Fruit fly (Drosophila melanogaster) whole organism, pupa: ENCODE results near the gene f-cup.
A peak's percentile ranks its signal among the peaks of the same experiment; 100 is the strongest.

Experiments used
- CG10348 ChIP-seq: fragments of 200-800 bp; sonication (Bioruptor generic); IDR thresholded peaks from 2 replicates; pipeline ENCODE4 v1.3.6; 2022; ENCODE audit warnings: missing biosample characterization, missing genetic modification characterization
- CG12605 ChIP-seq: fragments of 200-800 bp; sonication (Bioruptor generic); IDR thresholded peaks from 2 replicates; pipeline ENCODE4 v1.3.6; 2022; ENCODE audit warnings: missing biosample characterization, missing genetic modification characterization
- CG13204 ChIP-seq: fragments of 200-800 bp; sonication (Bioruptor generic); optimal IDR thresholded peaks from 2 replicates; lab custom pipeline; 2018; ENCODE audit warnings: missing biosample characterization, mild to moderate bottlenecking, missing genetic modification characterization, moderate library complexity
- CG14655 ChIP-seq: fragments of 200-800 bp; sonication (Bioruptor generic); optimal IDR thresholded peaks from 3 replicates; lab custom pipeline; 2017; ENCODE audit warnings: mild to moderate bottlenecking, missing biosample characterization, missing genetic modification reagents, missing genetic modification characterization
- CG15710 ChIP-seq: fragments of 200-800 bp; sonication (Bioruptor generic); optimal IDR thresholded peaks from 2 replicates; lab custom pipeline; 2018; ENCODE audit warnings: missing biosample characterization, mild to moderate bottlenecking, missing genetic modification characterization, moderate library complexity
- CG17806 ChIP-seq: fragments of 200-800 bp; sonication (Bioruptor generic); optimal IDR thresholded peaks from 2 replicates; lab custom pipeline; 2018; ENCODE audit warnings: missing biosample characterization, mild to moderate bottlenecking, missing genetic modification characterization, moderate library complexity
- CG32121 ChIP-seq: fragments of 200-800 bp; sonication (Bioruptor generic); IDR thresholded peaks from 2 replicates; pipeline ENCODE4 v1.3.6; 2022; ENCODE audit warnings: missing biosample characterization, missing genetic modification characterization
- CG34367 ChIP-seq: fragments of 200-800 bp; sonication (Bioruptor generic); optimal IDR thresholded peaks from 2 replicates; lab custom pipeline; 2018; ENCODE audit warnings: missing biosample characterization, mild to moderate bottlenecking, missing genetic modification characterization
- CG4496 ChIP-seq: fragments of 200-800 bp; sonication (Bioruptor generic); IDR thresholded peaks from 3 replicates; pipeline ENCODE4 v1.3.6; 2022; ENCODE audit warnings: missing biosample characterization, missing genetic modification characterization
- CG8159 ChIP-seq: fragments of 200-800 bp; sonication (Bioruptor generic); optimal IDR thresholded peaks from 3 replicates; lab custom pipeline; 2018; ENCODE audit warnings: missing biosample characterization, mild to moderate bottlenecking, missing genetic modification characterization, moderate library complexity
- CG8301 ChIP-seq: fragments of 200-800 bp; sonication (Bioruptor generic); optimal IDR thresholded peaks from 2 replicates; lab custom pipeline; 2018; ENCODE audit warnings: missing biosample characterization, mild to moderate bottlenecking, missing genetic modification characterization
- CG9948 ChIP-seq: fragments of 200-800 bp; sonication (Bioruptor generic); optimal IDR thresholded peaks from 2 replicates; lab custom pipeline; 2018; ENCODE audit warnings: missing biosample characterization, mild to moderate bottlenecking, missing genetic modification characterization, moderate library complexity
- D1 ChIP-seq: fragments of 200-800 bp; sonication (Bioruptor generic); optimal IDR thresholded peaks from 2 replicates; lab custom pipeline; 2018; ENCODE audit warnings: missing biosample characterization, mild to moderate bottlenecking, missing genetic modification characterization, moderate library complexity
- EcR ChIP-seq: fragments of 200-800 bp; sonication (Bioruptor generic); optimal IDR thresholded peaks from 3 replicates; lab custom pipeline; 2019; ENCODE audit warnings: missing biosample characterization, missing genetic modification characterization, mild to moderate bottlenecking, moderate library complexity, missing genetic modification reagents
- Ets98B ChIP-seq: fragments of 200-800 bp; sonication (Bioruptor generic); IDR thresholded peaks from 2 replicates; pipeline ENCODE4 v1.3.6; 2022; ENCODE audit warnings: missing biosample characterization, missing genetic modification characterization
- Pif1A ChIP-seq: fragments of 200-800 bp; sonication (Bioruptor generic); optimal IDR thresholded peaks from 3 replicates; lab custom pipeline; 2016; ENCODE audit warnings: missing biosample characterization, missing genetic modification characterization
- Pif1B ChIP-seq: fragments of 200-800 bp; sonication (Bioruptor generic); optimal IDR thresholded peaks from 3 replicates; lab custom pipeline; 2016; ENCODE audit warnings: missing biosample characterization, missing genetic modification characterization
- Snoo ChIP-seq: fragments of 200-800 bp; sonication (Bioruptor generic); optimal IDR thresholded peaks from 3 replicates; lab custom pipeline; 2017; ENCODE audit warnings: missing biosample characterization, mild to moderate bottlenecking, missing genetic modification characterization, inconsistent platforms
- fd96Ca ChIP-seq: fragments of 200-800 bp; sonication (Bioruptor generic); IDR thresholded peaks from 3 replicates; pipeline ENCODE4 v1.3.6; 2022; ENCODE audit warnings: missing biosample characterization, missing genetic modification characterization
- gl ChIP-seq: fragments of 200-800 bp; sonication (Bioruptor generic); optimal IDR thresholded peaks from 2 replicates; lab custom pipeline; 2018; ENCODE audit warnings: missing biosample characterization, mild to moderate bottlenecking, missing genetic modification characterization
- rn ChIP-seq: fragments of 200-800 bp; sonication (Bioruptor generic); IDR thresholded peaks from 2 replicates; pipeline ENCODE4 v1.3.6; 2022; ENCODE audit warnings: missing biosample characterization, missing genetic modification characterization

The f-cup gene

DNA sequence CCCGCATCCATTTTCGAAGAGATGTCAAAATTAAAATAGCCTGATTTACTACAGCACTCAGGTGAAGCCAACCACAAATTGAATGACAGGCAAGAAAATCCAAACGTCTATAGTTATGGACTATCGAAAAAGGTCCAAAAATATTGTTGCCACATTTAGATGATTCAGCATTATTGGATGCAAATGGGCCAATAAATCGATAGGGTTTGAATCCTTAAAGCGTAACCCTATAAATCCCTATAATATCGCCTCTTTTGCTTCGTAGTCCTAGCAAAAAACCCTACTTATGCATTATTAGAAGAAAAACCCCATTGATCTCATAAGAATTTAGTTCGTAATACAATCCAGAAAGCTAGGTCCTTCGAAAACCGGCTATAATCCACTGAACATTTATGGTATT lies 44.3 kb downstream of the f-cup start, which contains the start of gene Rbp4:
TSS of gene Rbp4 (minus strand) at position 101 of the 400 bp plus-strand sequence.
- no peak for TF ChIP-seq CG8159
- TF ChIP-seq EcR (GFP tag; lab: Kevin White, UChicago), result no peak

DNA sequence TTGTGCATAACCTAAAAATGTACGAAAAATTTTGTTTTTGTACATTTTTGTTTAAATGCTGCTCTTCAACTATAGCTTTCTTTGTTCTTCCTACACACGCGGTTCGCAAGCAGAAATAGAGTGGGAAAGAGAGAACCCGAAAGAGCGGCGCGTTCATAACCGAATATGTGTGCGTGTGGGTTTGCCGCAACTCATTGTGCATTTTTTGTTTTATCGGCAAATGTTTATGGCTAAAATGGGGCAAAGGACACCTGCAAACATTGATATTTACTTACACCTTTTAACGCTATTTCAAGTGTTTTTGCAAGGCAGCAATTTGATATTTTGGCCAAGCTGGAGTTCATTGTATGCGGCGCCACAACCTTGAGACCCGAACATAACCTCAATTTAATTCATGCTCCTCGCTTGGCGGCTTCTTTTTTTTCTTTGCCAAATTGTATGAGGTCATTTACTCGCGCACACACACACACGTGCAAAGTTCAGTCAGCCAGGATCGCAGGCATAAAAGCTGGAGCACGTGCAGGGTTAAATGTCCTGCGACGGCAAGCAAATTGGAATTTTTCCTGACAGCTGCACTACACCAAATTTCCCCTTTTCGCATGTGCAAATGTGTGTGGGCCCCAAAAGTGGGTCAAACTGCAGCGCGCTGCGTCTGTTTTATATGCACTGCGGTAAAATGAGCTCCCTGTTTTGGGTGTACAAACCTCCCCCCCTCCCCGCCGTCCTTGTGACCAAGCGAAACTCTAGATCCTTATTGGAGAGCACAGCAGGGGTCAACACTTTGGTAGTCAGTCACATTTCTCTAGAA lies 52.7 kb downstream of the f-cup start:
- TF ChIP-seq CG32121 (GFP tag; lab: Robert Waterston, UW) (no peak), Snoo (tag; lab: Kevin White, UChicago) (no peak), EcR (GFP tag; lab: Kevin White, UChicago) (peak; percentile 94), CG17806 (no peak), CG4496 (peak; percentile 23; the same call in 1 of the 3 replicates), CG15710 (tag; lab: Kevin White, UChicago) (no peak), fd96Ca (GFP tag; lab: Robert Waterston, UW) (0 out of 3 replicates have a peak, but pooled peaks have one; percentile 46)

dm6 chr3R:13646729-13647633 lies 53.7 kb downstream of the f-cup start, which contains the start of gene rin:
TSS of gene rin (plus strand) at chr3R:13647004.
- TF ChIP-seq CG9948 (tag; lab: Kevin White, UChicago), result no peak
- TF ChIP-seq Ets98B (GFP tag; lab: Robert Waterston, UW), result no peak
- TF ChIP-seq Pif1B (GFP tag; lab: Kevin White, UChicago), result no peak
- TF ChIP-seq CG13204 (GFP tag; lab: Kevin White, UChicago), result peak; percentile 20
- TF ChIP-seq CG14655 (GFP tag; lab: Kevin White, UChicago), result no peak
- no peak for TF ChIP-seq Snoo (tag; lab: Kevin White, UChicago)
- TF ChIP-seq CG15710 (tag; lab: Kevin White, UChicago), result peak; percentile 35
- no peak for TF ChIP-seq CG10348 (GFP tag; lab: Robert Waterston, UW)
- TF ChIP-seq CG8159, result peak; percentile 58
- TF ChIP-seq CG4496, result 0 out of 3 replicates have a peak, but pooled peaks have one; percentile 15
- TF ChIP-seq rn (GFP tag; lab: Robert Waterston, UW), result no peak
- peak; percentile 26 for TF ChIP-seq Pif1A (GFP tag; lab: Kevin White, UChicago)
- no peak for TF ChIP-seq fd96Ca (GFP tag; lab: Robert Waterston, UW)
- TF ChIP-seq EcR (GFP tag; lab: Kevin White, UChicago), result peak; percentile 61
- peak; percentile 59 for TF ChIP-seq CG34367
- TF ChIP-seq CG17806, result no peak
- TF ChIP-seq CG32121 (GFP tag; lab: Robert Waterston, UW), result peak; percentile 39; the same call in 1 of the 2 replicates
- TF ChIP-seq D1, result no peak
- peak; percentile 41; the same call in 1 of the 2 replicates for TF ChIP-seq CG12605 (GFP tag; lab: Robert Waterston, UW)
- TF ChIP-seq gl, result peak; percentile 78
- peak; percentile 41 for TF ChIP-seq CG8301 (tag; lab: Kevin White, UChicago)
- TF ChIP-seq, all 21 proteins: peak for 11

DNA sequence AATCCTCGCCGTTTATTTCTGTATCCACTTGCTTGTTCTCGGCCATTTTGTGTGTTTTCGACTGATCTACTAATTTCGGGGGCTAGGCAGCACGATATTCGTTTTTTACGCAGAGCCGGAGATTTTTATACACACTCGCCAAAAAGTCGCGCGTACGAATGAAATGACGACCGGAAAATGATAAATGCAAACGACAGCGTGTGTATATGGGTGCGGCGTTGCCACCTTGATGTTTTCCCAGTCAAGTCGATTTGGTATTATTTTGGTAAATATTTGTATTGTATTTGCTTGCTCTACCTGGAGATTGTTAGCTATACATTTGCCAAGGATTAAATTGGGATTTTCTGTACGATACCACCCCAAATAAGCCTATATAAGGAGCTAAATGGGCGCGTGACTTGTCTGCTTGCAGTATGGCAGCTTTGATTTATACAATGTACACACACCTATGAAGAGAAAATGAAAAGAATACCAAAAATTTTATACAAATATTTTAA lies 54.7 kb downstream of the f-cup start, which contains the start of gene sqd:
TSS of gene sqd (minus strand) at position 431 of the 497 bp plus-strand sequence.
- TF ChIP-seq Snoo (tag; lab: Kevin White, UChicago) (peak; percentile 68), CG10348 (GFP tag; lab: Robert Waterston, UW) (no peak), rn (GFP tag; lab: Robert Waterston, UW) (no peak), gl (no peak), CG32121 (GFP tag; lab: Robert Waterston, UW) (no peak), fd96Ca (GFP tag; lab: Robert Waterston, UW) (no peak), CG14655 (GFP tag; lab: Kevin White, UChicago) (peak; percentile 6), CG9948 (tag; lab: Kevin White, UChicago) (peak; percentile 15), CG15710 (tag; lab: Kevin White, UChicago) (peak; percentile 36), Ets98B (GFP tag; lab: Robert Waterston, UW) (peak; percentile 35; the same call in 1 of the 2 replicates), Pif1B (GFP tag; lab: Kevin White, UChicago) (peak; percentile 44), CG17806 (peak; percentile 11), CG12605 (GFP tag; lab: Robert Waterston, UW) (0 out of 2 replicates have a peak, but pooled peaks have one; percentile 28), CG8301 (tag; lab: Kevin White, UChicago) (no peak), CG4496 (peak; percentile 54; the same call in 2 of the 3 replicates), CG13204 (GFP tag; lab: Kevin White, UChicago) (peak; percentile 18), Pif1A (GFP tag; lab: Kevin White, UChicago) (peak; percentile 24), D1 (no peak), CG34367 (peak; percentile 26), EcR (GFP tag; lab: Kevin White, UChicago) (no peak), CG8159 (no peak)
- TF ChIP-seq, all 21 proteins: peak for 12
